Worm (Caenorhabditis elegans) whole organism, L2 larva: ENCODE measurements around the gene W04D2.4.

Source experiments
- F13H6.1 ChIP-seq: sonication (generic microtip); optimal IDR thresholded peaks from 2 replicates; lab custom pipeline; 2016; ENCODE audit warnings: missing genetic modification characterization, missing compliant biosample characterization
- ZK546.5 ChIP-seq: sonication (generic microtip); optimal IDR thresholded peaks from 2 replicates; lab custom pipeline; 2017; ENCODE audit warnings: missing biosample characterization, missing genetic modification characterization
- alr-1 ChIP-seq: fragments of 150-350 bp; optimal IDR thresholded peaks from 2 replicates; lab custom pipeline; 2014; ENCODE audit warnings: missing biosample characterization, missing genetic modification characterization
- aly-2 ChIP-seq: fragments of 150-350 bp; optimal IDR thresholded peaks from 2 replicates; lab custom pipeline; 2014; ENCODE audit warnings: missing biosample characterization, missing genetic modification characterization
- ama-1 ChIP-seq: fragments of 150-350 bp; optimal IDR thresholded peaks from 2 replicates; lab custom pipeline; 2018; ENCODE audit warnings: inconsistent platforms
- blmp-1 ChIP-seq: sonication (generic microtip); optimal IDR thresholded peaks from 2 replicates; lab custom pipeline; 2017; ENCODE audit warnings: missing genetic modification characterization, mild to moderate bottlenecking, missing compliant biosample characterization, antibody characterized with exemption, moderate library complexity; ENCODE audit not compliant: insufficient read depth
- ceh-16 ChIP-seq: fragments of 150-350 bp; optimal IDR thresholded peaks from 2 replicates; lab custom pipeline; 2014; ENCODE audit warnings: missing biosample characterization, missing genetic modification characterization
- ceh-82 ChIP-seq: fragments of 150-350 bp; optimal IDR thresholded peaks from 2 replicates; lab custom pipeline; 2014; ENCODE audit warnings: missing biosample characterization, missing genetic modification characterization
- crh-2 ChIP-seq: sonication (generic microtip); optimal IDR thresholded peaks from 2 replicates; lab custom pipeline; 2017; ENCODE audit warnings: missing biosample characterization, missing genetic modification characterization
- dmd-4 ChIP-seq: sonication (generic microtip); optimal IDR thresholded peaks from 2 replicates; lab custom pipeline; 2017; ENCODE audit warnings: missing biosample characterization, missing genetic modification characterization
- egl-27 ChIP-seq: sonication (generic microtip); optimal IDR thresholded peaks from 3 replicates; lab custom pipeline; 2017; ENCODE audit warnings: missing biosample characterization, missing genetic modification reagents, missing genetic modification characterization
- elt-1 ChIP-seq: fragments of 150-350 bp; optimal IDR thresholded peaks from 2 replicates; lab custom pipeline; 2014; ENCODE audit warnings: missing biosample characterization, missing genetic modification characterization
- fos-1 ChIP-seq: fragments of 150-350 bp; optimal IDR thresholded peaks from 2 replicates; lab custom pipeline; 2014; ENCODE audit warnings: missing biosample characterization, missing genetic modification characterization
- lin-11 ChIP-seq: fragments of 150-350 bp; sonication (generic microtip); optimal IDR thresholded peaks from 2 replicates; lab custom pipeline; 2014; ENCODE audit warnings: missing biosample characterization, missing genetic modification characterization, inconsistent platforms, mixed read lengths
- lsy-2 ChIP-seq, 2 experiments: fragments of 150-350 bp in 1 of 2; sonication (generic microtip) in 1 of 2; optimal IDR thresholded peaks; 2 replicates each; lab custom pipeline; 2014 to 2017; ENCODE audit warnings: missing biosample characterization in 2 of 2, missing genetic modification characterization in 2 of 2
- mab-5 ChIP-seq: fragments of 150-350 bp; optimal IDR thresholded peaks from 2 replicates; lab custom pipeline; 2014; ENCODE audit warnings: missing biosample characterization, missing genetic modification characterization
- mbf-1 ChIP-seq: sonication (generic microtip); optimal IDR thresholded peaks from 2 replicates; lab custom pipeline; 2017; ENCODE audit warnings: missing biosample characterization, missing genetic modification characterization
- mdl-1 ChIP-seq, 2 experiments: fragments of 150-350 bp in 1 of 2; sonication (generic microtip) in 1 of 2; optimal IDR thresholded peaks; 2 replicates each; lab custom pipeline; 2017; ENCODE audit warnings: missing biosample characterization in 2 of 2, missing genetic modification characterization in 2 of 2
- nhr-10 ChIP-seq: sonication (generic microtip); optimal IDR thresholded peaks from 2 replicates; lab custom pipeline; 2017; ENCODE audit warnings: missing biosample characterization, missing genetic modification characterization
- nhr-11 ChIP-seq: fragments of 150-350 bp; optimal IDR thresholded peaks from 2 replicates; lab custom pipeline; 2014; ENCODE audit warnings: missing biosample characterization, missing genetic modification characterization
- nhr-12 ChIP-seq: fragments of 150-350 bp; optimal IDR thresholded peaks from 2 replicates; lab custom pipeline; 2014; ENCODE audit warnings: missing biosample characterization, missing genetic modification characterization
- nhr-129 ChIP-seq: fragments of 150-350 bp; optimal IDR thresholded peaks from 2 replicates; lab custom pipeline; 2014; ENCODE audit warnings: missing biosample characterization, missing genetic modification characterization
- nhr-21 ChIP-seq: fragments of 150-350 bp; optimal IDR thresholded peaks from 2 replicates; lab custom pipeline; 2014; ENCODE audit warnings: missing biosample characterization, missing genetic modification characterization
- nhr-23 ChIP-seq: fragments of 150-350 bp; optimal IDR thresholded peaks from 2 replicates; lab custom pipeline; 2014; ENCODE audit warnings: missing biosample characterization, missing genetic modification reagents, missing genetic modification characterization
- nhr-237 ChIP-seq: fragments of 150-350 bp; optimal IDR thresholded peaks from 2 replicates; lab custom pipeline; 2014; ENCODE audit warnings: missing biosample characterization, missing genetic modification characterization
- nhr-25 ChIP-seq: fragments of 150-350 bp; sonication (generic microtip); optimal IDR thresholded peaks from 3 replicates; lab custom pipeline; 2014; ENCODE audit warnings: missing biosample characterization, missing genetic modification characterization
- nhr-6 ChIP-seq: fragments of 150-350 bp; optimal IDR thresholded peaks from 2 replicates; lab custom pipeline; 2014; ENCODE audit warnings: missing biosample characterization, missing genetic modification characterization
- nhr-77 ChIP-seq: fragments of 150-350 bp; optimal IDR thresholded peaks from 2 replicates; lab custom pipeline; 2014; ENCODE audit warnings: missing biosample characterization, missing genetic modification characterization
- peb-1 ChIP-seq: fragments of 150-350 bp; optimal IDR thresholded peaks from 2 replicates; lab custom pipeline; 2014; ENCODE audit warnings: missing biosample characterization, missing genetic modification characterization
- sem-4 ChIP-seq: fragments of 150-350 bp; optimal IDR thresholded peaks from 2 replicates; lab custom pipeline; 2014; ENCODE audit warnings: missing biosample characterization, missing genetic modification reagents, missing genetic modification characterization
- skn-1 ChIP-seq: sonication (generic microtip); optimal IDR thresholded peaks from 2 replicates; lab custom pipeline; 2017; ENCODE audit warnings: missing biosample characterization, missing genetic modification characterization
- sma-9 ChIP-seq, 2 experiments: fragments of 150-350 bp in 1 of 2; sonication (generic microtip) in 1 of 2; optimal IDR thresholded peaks; 2 replicates each; lab custom pipeline; 2014 to 2016; ENCODE audit warnings: missing genetic modification characterization in 2 of 2, mild to moderate bottlenecking in 1 of 2, missing biosample characterization in 1 of 2, missing compliant biosample characterization in 1 of 2, missing genetic modification reagents in 1 of 2, moderate library complexity in 1 of 2
- snpc-4 ChIP-seq: fragments of 150-350 bp; optimal IDR thresholded peaks from 2 replicates; lab custom pipeline; 2014; ENCODE audit warnings: missing biosample characterization, missing genetic modification characterization
- unc-39 ChIP-seq: fragments of 150-350 bp; optimal IDR thresholded peaks from 2 replicates; lab custom pipeline; 2014; ENCODE audit warnings: missing biosample characterization, missing genetic modification characterization
- unc-55 ChIP-seq: fragments of 150-350 bp; sonication (generic microtip); optimal IDR thresholded peaks from 3 replicates; lab custom pipeline; 2014; ENCODE audit warnings: missing biosample characterization, missing genetic modification reagents, missing genetic modification characterization
- unc-62 ChIP-seq: fragments of 150-350 bp; optimal IDR thresholded peaks from 2 replicates; lab custom pipeline; 2014; ENCODE audit warnings: missing biosample characterization, missing genetic modification reagents, missing genetic modification characterization
- zag-1 ChIP-seq: fragments of 150-350 bp; optimal IDR thresholded peaks from 2 replicates; lab custom pipeline; 2014; ENCODE audit warnings: missing biosample characterization, missing genetic modification characterization
- ztf-1 ChIP-seq: fragments of 200-800 bp; sonication (Bioruptor generic); conservative IDR thresholded peaks from 2 replicates; pipeline ENCODE4 v1.3.6; 2022; ENCODE audit warnings: missing genetic modification characterization, missing compliant biosample characterization
- ztf-11 ChIP-seq: sonication (generic microtip); optimal IDR thresholded peaks from 2 replicates; lab custom pipeline; 2017; ENCODE audit warnings: missing biosample characterization, missing genetic modification characterization
- ztf-4 ChIP-seq: fragments of 150-350 bp; optimal IDR thresholded peaks from 2 replicates; lab custom pipeline; 2014; ENCODE audit warnings: missing biosample characterization, missing genetic modification characterization

Gene W04D2.4

DNA sequence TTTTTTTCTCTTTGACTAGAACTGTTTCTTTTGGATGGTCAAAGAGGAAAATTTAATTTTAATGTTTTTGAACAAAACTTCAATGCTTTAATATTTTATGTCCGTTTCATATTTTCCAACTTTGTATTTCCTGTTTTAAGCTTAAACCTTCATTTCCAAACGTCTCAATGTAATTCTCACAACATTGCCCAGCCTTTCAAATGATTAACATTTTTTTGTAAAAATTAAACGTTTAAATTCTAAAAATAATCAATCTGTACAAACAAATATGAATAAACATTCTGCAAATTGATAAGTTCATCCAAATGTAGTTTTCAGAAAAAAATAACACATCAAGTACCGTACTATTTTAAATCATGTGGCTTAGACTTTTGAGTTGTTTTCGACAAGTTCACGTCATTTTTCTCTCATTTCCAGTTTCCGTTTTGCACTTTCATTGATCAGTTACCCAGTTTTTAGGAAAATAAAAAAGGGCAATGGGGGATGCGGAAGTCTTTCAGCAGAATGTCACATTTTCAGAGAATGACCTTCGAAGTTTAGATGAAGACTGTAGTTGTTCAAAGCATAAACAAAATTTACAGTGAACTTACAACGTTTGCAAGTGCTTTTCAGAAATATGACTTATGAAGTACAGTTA is 45.2 kb upstream of the W04D2.4 start:
- TF ChIP-seq blmp-1 (tag; lab: Kevin White, UChicago) (peak; percentile 48), nhr-25 (tag; lab: Kevin White, UChicago) (peak; percentile 37), alr-1 (tag; lab: Kevin White, UChicago) (no peak), lsy-2 (tag; optimal IDR thresholded peaks at IDR 0.05; lab: Kevin White, UChicago) (peak in 1 of 2 experiments; percentile 43), nhr-11 (tag; lab: Kevin White, UChicago) (peak; percentile 83), nhr-21 (tag; lab: Kevin White, UChicago) (peak; percentile 60), nhr-12 (no peak), fos-1 (peak; percentile 45)

DNA sequence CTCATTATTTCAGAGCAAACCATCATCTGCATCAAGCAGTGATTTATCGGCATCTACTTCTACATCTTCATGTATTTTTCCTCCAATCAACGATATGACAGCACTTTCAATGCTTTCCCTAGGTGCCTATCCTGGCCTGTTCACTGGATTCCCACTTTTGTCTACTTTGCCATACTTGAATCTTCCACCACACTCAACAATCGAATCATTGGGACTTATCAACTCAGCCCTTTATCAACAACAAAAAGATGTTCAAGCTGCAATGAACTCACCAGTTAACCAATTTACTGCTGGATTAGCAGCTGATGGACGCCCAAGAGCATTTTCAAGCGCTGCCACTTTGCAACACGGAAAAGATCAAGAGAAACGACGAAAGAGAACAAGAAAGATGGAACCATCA is 43.7 kb upstream of the W04D2.4 start:
- no peak for TF ChIP-seq mdl-1 (tag; optimal IDR thresholded peaks at IDR 0.05; lab: Kevin White, UChicago)
- no peak for TF ChIP-seq nhr-6 (tag; lab: Kevin White, UChicago)
- TF ChIP-seq ztf-4 (tag; lab: Kevin White, UChicago), result no peak
- no peak for TF ChIP-seq snpc-4
- no peak for TF ChIP-seq lin-11
- TF ChIP-seq peb-1 (tag; lab: Kevin White, UChicago), result no peak
- no peak for TF ChIP-seq ceh-82 (tag; lab: Kevin White, UChicago)
- no peak for TF ChIP-seq blmp-1 (tag; lab: Kevin White, UChicago)
- TF ChIP-seq sma-9 (GFP tag; optimal IDR thresholded peaks at IDR 0.05; lab: Kevin White, UChicago), result no peak
- no peak for TF ChIP-seq sma-9 (tag; optimal IDR thresholded peaks at IDR 0.05; lab: Kevin White, UChicago)
- no peak for TF ChIP-seq aly-2 (tag; lab: Kevin White, UChicago)
- no peak for TF ChIP-seq alr-1 (tag; lab: Kevin White, UChicago)
- TF ChIP-seq ztf-11 (tag; lab: Kevin White, UChicago), result no peak
- no peak for TF ChIP-seq dmd-4
- no peak for TF ChIP-seq zag-1 (tag; lab: Kevin White, UChicago)
- no peak for TF ChIP-seq nhr-12
- no peak for TF ChIP-seq unc-62 (GFP tag; lab: Kevin White, UChicago)

DNA sequence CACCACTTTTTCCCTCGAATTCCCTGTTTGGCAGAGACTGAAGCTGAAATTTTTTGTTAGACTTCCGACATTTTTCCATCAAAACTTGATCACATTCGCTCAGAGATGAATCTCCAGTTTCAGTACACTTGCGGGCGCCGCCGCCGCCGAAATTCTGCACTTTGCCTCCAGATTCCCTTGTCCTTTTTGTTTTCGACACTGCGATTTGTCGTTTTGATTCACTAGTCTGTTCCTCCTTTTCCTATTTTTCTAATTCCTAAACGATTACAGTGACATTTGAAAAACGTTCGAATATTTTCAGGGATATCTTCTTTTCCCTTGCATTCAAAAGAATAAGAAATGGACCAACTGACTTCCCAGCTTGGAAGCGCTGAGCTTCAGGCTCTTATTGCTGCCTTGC is 43.2 kb upstream of the W04D2.4 start, which contains the start of gene F45D3.2:
Gene F45D3.2, plus strand, starts transcription at position 301 of the 400 bp plus-strand sequence.
- no peak for TF ChIP-seq ZK546.5 (tag; lab: Kevin White, UChicago)
- no peak for TF ChIP-seq blmp-1 (tag; lab: Kevin White, UChicago)
- no peak for TF ChIP-seq sem-4 (tag; lab: Kevin White, UChicago)
- no peak for TF ChIP-seq mab-5 (tag; lab: Kevin White, UChicago)
- TF ChIP-seq egl-27 (tag; lab: Kevin White, UChicago), result no peak
- TF ChIP-seq mbf-1 (tag; lab: Kevin White, UChicago), result no peak
- no peak for TF ChIP-seq ceh-16 (tag; lab: Kevin White, UChicago)
- no peak for TF ChIP-seq aly-2 (tag; lab: Kevin White, UChicago)
- no peak for TF ChIP-seq ztf-11 (tag; lab: Kevin White, UChicago)
- TF ChIP-seq crh-2 (tag; lab: Kevin White, UChicago), result no peak
- no peak for TF ChIP-seq nhr-77 (tag; lab: Kevin White, UChicago)
- no peak for TF ChIP-seq nhr-129 (tag; lab: Kevin White, UChicago)
- no peak for TF ChIP-seq ama-1 (lab: Kevin White, UChicago)
- TF ChIP-seq elt-1 (tag; lab: Kevin White, UChicago), result no peak
- TF ChIP-seq nhr-10 (tag; lab: Kevin White, UChicago), result no peak
- no peak for TF ChIP-seq unc-55 (GFP tag; lab: Kevin White, UChicago)
- TF ChIP-seq nhr-23 (tag; lab: Kevin White, UChicago), result no peak
- no peak for TF ChIP-seq sma-9 (GFP tag; optimal IDR thresholded peaks at IDR 0.05; lab: Kevin White, UChicago)
- no peak for TF ChIP-seq sma-9 (tag; optimal IDR thresholded peaks at IDR 0.05; lab: Kevin White, UChicago)
- TF ChIP-seq nhr-237 (tag; lab: Kevin White, UChicago), result no peak
- no peak for TF ChIP-seq zag-1 (tag; lab: Kevin White, UChicago)

DNA sequence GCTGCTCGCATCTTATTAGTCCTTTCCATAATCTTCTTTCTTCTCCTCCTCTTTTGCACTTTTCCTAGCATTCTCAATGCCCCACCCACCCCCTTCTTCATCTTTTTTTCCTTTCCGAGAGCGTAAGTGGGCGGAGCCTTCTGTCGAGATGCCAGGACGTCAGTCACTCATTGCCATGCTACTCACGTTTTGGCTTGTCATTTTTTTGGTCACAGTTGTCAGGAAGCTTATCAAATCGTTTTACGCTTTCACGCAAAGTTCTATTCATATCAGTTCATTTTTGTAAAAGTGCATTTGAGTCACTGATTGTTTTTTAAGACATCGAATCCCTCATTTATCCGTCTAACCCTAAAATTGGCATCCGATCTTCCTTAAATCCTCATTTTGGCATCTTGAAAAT is 42.5 kb upstream of the W04D2.4 start:
- TF ChIP-seq sma-9 (GFP tag; optimal IDR thresholded peaks at IDR 0.05; lab: Kevin White, UChicago) (no peak), sma-9 (tag; optimal IDR thresholded peaks at IDR 0.05; lab: Kevin White, UChicago) (no peak), unc-62 (GFP tag; lab: Kevin White, UChicago) (peak; percentile 46), fos-1 (peak; percentile 92), zag-1 (tag; lab: Kevin White, UChicago) (peak; percentile 8), ztf-1 (no peak), unc-39 (tag; lab: Kevin White, UChicago) (no peak), crh-2 (tag; lab: Kevin White, UChicago) (no peak), ceh-82 (tag; lab: Kevin White, UChicago) (no peak), elt-1 (tag; lab: Kevin White, UChicago) (no peak), dmd-4 (no peak), F13H6.1 (tag; lab: Kevin White, UChicago) (no peak), skn-1 (tag; lab: Kevin White, UChicago) (no peak)
